Worm (Caenorhabditis elegans) whole organism, late embryonic: Measurements from ENCODE around the gene ift-81.

Source experiments
- ama-1 ChIP-seq: fragments of 150-350 bp; optimal IDR thresholded peaks from 2 replicates; lab custom pipeline; 2014
- hlh-8 ChIP-seq: sonication (generic microtip); optimal IDR thresholded peaks from 2 replicates; lab custom pipeline; 2016; ENCODE audit warnings: missing genotype, missing genetic modification characterization, missing compliant biosample characterization
- pat-9 ChIP-seq: fragments of 200-800 bp; sonication (Bioruptor generic); optimal IDR thresholded peaks from 2 replicates; lab custom pipeline; 2018; ENCODE audit warnings: mild to moderate bottlenecking, missing genetic modification characterization, moderate library complexity, missing compliant biosample characterization
- tbx-2 ChIP-seq: sonication (generic microtip); optimal IDR thresholded peaks from 2 replicates; lab custom pipeline; 2016; ENCODE audit warnings: missing genetic modification characterization, missing compliant biosample characterization
- unc-55 ChIP-seq: sonication (generic microtip); optimal IDR thresholded peaks from 2 replicates; lab custom pipeline; 2017; ENCODE audit warnings: missing biosample characterization, missing genetic modification reagents, missing genetic modification characterization

DNA sequence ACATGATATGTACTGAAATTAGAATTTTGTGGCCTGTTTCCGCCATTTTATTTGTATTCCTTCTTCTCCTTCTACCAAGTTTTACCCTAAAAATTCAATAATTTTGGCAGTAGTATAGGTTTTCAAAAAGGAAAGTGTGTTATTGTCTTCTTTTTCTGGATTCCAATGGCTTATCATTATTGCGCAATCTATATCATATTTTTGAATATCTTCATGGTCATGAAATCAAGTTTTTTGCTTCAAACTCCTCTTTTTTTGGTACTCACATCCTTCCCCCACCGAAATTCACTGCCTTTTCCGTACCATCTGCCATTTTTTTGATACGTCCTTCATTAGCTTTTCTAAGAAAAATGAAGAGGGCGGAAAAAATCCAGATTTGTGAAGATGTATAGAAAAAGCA lies 49.6 kb upstream of the ift-81 start:
- TF ChIP-seq tbx-2 (tag; lab: Kevin White, UChicago) (no peak), pat-9 (tag; lab: Kevin White, UChicago) (no peak), hlh-8 (tag; lab: Kevin White, UChicago) (no peak), ama-1 (no peak), unc-55 (no peak)
